Worm (Caenorhabditis elegans) whole organism, late embryonic: ENCODE data around the gene D1054.18.

Source experiments
- F13H6.1 ChIP-seq: sonication (generic microtip); optimal IDR thresholded peaks from 2 replicates; lab custom pipeline; 2016; ENCODE audit warnings: missing genetic modification characterization, missing compliant biosample characterization
- ceh-34 ChIP-seq: sonication (generic microtip); optimal IDR thresholded peaks from 2 replicates; lab custom pipeline; 2016; ENCODE audit warnings: mild to moderate bottlenecking, missing genetic modification characterization, missing compliant biosample characterization
- npax-4 ChIP-seq: sonication (generic microtip); optimal IDR thresholded peaks from 2 replicates; lab custom pipeline; 2016; ENCODE audit warnings: missing genetic modification characterization, missing compliant biosample characterization
- pqm-1 ChIP-seq: sonication (generic microtip); optimal IDR thresholded peaks from 2 replicates; lab custom pipeline; 2016; ENCODE audit warnings: missing genetic modification characterization, missing compliant biosample characterization
- unc-55 ChIP-seq: sonication (generic microtip); optimal IDR thresholded peaks from 2 replicates; lab custom pipeline; 2017; ENCODE audit warnings: missing biosample characterization, missing genetic modification reagents, missing genetic modification characterization

DNA sequence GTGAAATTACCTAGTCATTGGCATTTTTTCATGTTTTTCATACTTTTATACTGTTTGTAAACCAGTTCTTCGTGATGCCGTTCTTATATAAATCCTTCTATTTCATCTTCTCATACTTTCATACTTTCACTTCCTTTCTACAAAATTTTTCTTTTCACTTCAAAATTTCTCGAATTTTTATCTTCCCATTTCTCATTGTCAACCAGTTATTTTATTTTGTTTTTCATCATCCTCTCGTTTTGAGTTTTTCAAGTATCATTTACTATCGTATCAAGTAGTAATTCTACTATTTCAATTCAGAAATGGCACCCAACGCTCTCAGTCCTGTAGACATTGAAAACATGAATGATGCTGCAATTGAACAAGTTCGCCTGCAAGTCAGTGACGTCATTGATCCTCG is 42.3 kb downstream of the D1054.18 start, which contains the start of gene F28H7.8:
- TF ChIP-seq F13H6.1 (no peak), npax-4 (tag; lab: Kevin White, UChicago) (no peak), unc-55 (no peak), pqm-1 (tag; lab: Kevin White, UChicago) (no peak), ceh-34 (tag; lab: Kevin White, UChicago) (no peak)
